Worm (Caenorhabditis elegans) whole organism, L3 larva: ENCODE measurements around the gene col-181.

Experiments used
- elt-1 ChIP-seq: fragments of 150-350 bp; optimal IDR thresholded peaks from 2 replicates; lab custom pipeline; 2014; ENCODE audit warnings: missing biosample characterization, missing genetic modification characterization
- pha-4 ChIP-seq: fragments of 150-350 bp; optimal IDR thresholded peaks from 2 replicates; lab custom pipeline; 2014; ENCODE audit warnings: missing biosample characterization, missing genetic modification reagents, missing genetic modification characterization
- pqm-1 ChIP-seq: fragments of 150-350 bp; optimal IDR thresholded peaks from 2 replicates; lab custom pipeline; 2017; ENCODE audit warnings: missing biosample characterization, missing genetic modification characterization, inconsistent platforms

ce11 chrX:12118340-12118739, 13.6 kb downstream of the col-181 start, which contains the start of gene lgc-16:
- TF ChIP-seq pha-4 (tag; lab: Kevin White, UChicago): no peak
- no peak for TF ChIP-seq elt-1 (tag; lab: Kevin White, UChicago)
- TF ChIP-seq pqm-1 (tag; lab: Kevin White, UChicago): no peak
